Fruit fly (Drosophila melanogaster) whole organism, embryonic: Measurements from ENCODE around the gene CG1703.

Source experiments
- Adf1 ChIP-seq: fragments of 200-800 bp; sonication (Bioruptor generic); IDR thresholded peaks from 2 replicates; pipeline ENCODE4 v1.3.6; 2022; ENCODE audit warnings: missing biosample characterization, missing genetic modification characterization
- Asciz ChIP-seq: fragments of 200-800 bp; sonication (Bioruptor generic); optimal IDR thresholded peaks from 2 replicates; lab custom pipeline; 2017; ENCODE audit warnings: missing biosample characterization, mild to moderate bottlenecking, missing genetic modification characterization, missing genetic modification reagents
- Atf6 ChIP-seq: fragments of 200-800 bp; sonication (Bioruptor generic); IDR thresholded peaks from 2 replicates; pipeline ENCODE4 v1.3.6; 2022; ENCODE audit warnings: missing biosample characterization, missing genetic modification characterization
- Bdp1 ChIP-seq: fragments of 200-800 bp; sonication (Bioruptor generic); optimal IDR thresholded peaks from 3 replicates; lab custom pipeline; 2016; ENCODE audit warnings: missing biosample characterization, missing genetic modification characterization
- CG10147 ChIP-seq: fragments of 200-800 bp; sonication (Bioruptor generic); optimal IDR thresholded peaks from 2 replicates; lab custom pipeline; 2019; ENCODE audit warnings: missing biosample characterization, mild to moderate bottlenecking, missing genetic modification characterization, moderate library complexity
- CG10209 ChIP-seq: fragments of 200-800 bp; sonication (Bioruptor generic); optimal IDR thresholded peaks from 3 replicates; lab custom pipeline; 2017; ENCODE audit warnings: missing biosample characterization, mild to moderate bottlenecking, missing genetic modification characterization, missing genetic modification reagents
- CG10366 ChIP-seq: fragments of 200-800 bp; sonication (Bioruptor generic); IDR thresholded peaks from 2 replicates; pipeline ENCODE4 v1.3.6; 2022; ENCODE audit warnings: missing biosample characterization, missing genetic modification characterization
- CG11247 ChIP-seq: fragments of 200-800 bp; sonication (Bioruptor generic); IDR thresholded peaks from 2 replicates; pipeline ENCODE4 v1.3.6; 2022; ENCODE audit warnings: missing biosample characterization, missing genetic modification characterization
- CG11560 ChIP-seq: fragments of 200-800 bp; sonication (Bioruptor generic); IDR thresholded peaks from 3 replicates; pipeline ENCODE4 v1.3.6; 2022; ENCODE audit warnings: missing biosample characterization, missing genetic modification characterization
- CG12104 ChIP-seq: fragments of 200-800 bp; sonication (Bioruptor generic); optimal IDR thresholded peaks from 3 replicates; lab custom pipeline; 2016; ENCODE audit warnings: missing biosample characterization, missing genetic modification characterization
- CG12942 ChIP-seq: fragments of 200-800 bp; sonication (Bioruptor generic); optimal IDR thresholded peaks from 3 replicates; lab custom pipeline; 2016; ENCODE audit warnings: missing biosample characterization, missing genetic modification characterization
- CG13424 ChIP-seq: fragments of 200-800 bp; sonication (Bioruptor generic); optimal IDR thresholded peaks from 2 replicates; lab custom pipeline; 2019; ENCODE audit warnings: missing biosample characterization, mild to moderate bottlenecking, missing genetic modification characterization, moderate library complexity
- CG13624 ChIP-seq: fragments of 200-800 bp; sonication (Bioruptor generic); optimal IDR thresholded peaks from 2 replicates; lab custom pipeline; 2016; ENCODE audit warnings: missing biosample characterization, missing genetic modification characterization
- CG15514 ChIP-seq: fragments of 200-800 bp; sonication (Bioruptor generic); optimal IDR thresholded peaks from 3 replicates; lab custom pipeline; 2017; ENCODE audit warnings: missing biosample characterization, missing genetic modification characterization, mild to moderate bottlenecking, moderate library complexity, missing genetic modification reagents
- CG17186 ChIP-seq: fragments of 200-800 bp; sonication (Bioruptor generic); optimal IDR thresholded peaks from 3 replicates; lab custom pipeline; 2017; ENCODE audit warnings: missing biosample characterization, missing genetic modification reagents, missing genetic modification characterization
- CG18476 ChIP-seq: fragments of 200-800 bp; sonication (Bioruptor generic); optimal IDR thresholded peaks from 2 replicates; lab custom pipeline; 2016; ENCODE audit warnings: missing biosample characterization, mild to moderate bottlenecking, missing genetic modification characterization
- CG2678 ChIP-seq: fragments of 200-800 bp; sonication (Bioruptor generic); optimal IDR thresholded peaks from 3 replicates; lab custom pipeline; 2019; ENCODE audit warnings: missing biosample characterization, mild to moderate bottlenecking, missing genetic modification characterization, moderate library complexity
- CG2889 ChIP-seq: fragments of 200-800 bp; sonication (Bioruptor generic); IDR thresholded peaks from 3 replicates; pipeline ENCODE4 v1.3.6; 2022; ENCODE audit warnings: missing biosample characterization, missing genetic modification characterization
- CG34224 ChIP-seq: fragments of 200-800 bp; sonication (Bioruptor generic); IDR thresholded peaks from 3 replicates; pipeline ENCODE4 v1.3.6; 2022; ENCODE audit warnings: missing biosample characterization, missing genetic modification characterization; ENCODE audit not compliant: partially characterized antibody
- CG3847 ChIP-seq: fragments of 200-800 bp; sonication (Bioruptor generic); IDR thresholded peaks from 2 replicates; pipeline ENCODE4 v1.3.6; 2022; ENCODE audit warnings: missing biosample characterization, missing genetic modification characterization
- CG4282 ChIP-seq: fragments of 200-800 bp; sonication (Bioruptor generic); optimal IDR thresholded peaks from 2 replicates; lab custom pipeline; 2016; ENCODE audit warnings: missing biosample characterization, missing genetic modification characterization
- CG6683 ChIP-seq: fragments of 200-800 bp; sonication (Bioruptor generic); optimal IDR thresholded peaks from 2 replicates; lab custom pipeline; 2017; ENCODE audit warnings: missing biosample characterization, mild to moderate bottlenecking, missing genetic modification characterization, missing genetic modification reagents
- CG6689 ChIP-seq: fragments of 200-800 bp; sonication (Bioruptor generic); IDR thresholded peaks from 2 replicates; pipeline ENCODE4 v1.3.6; 2022; ENCODE audit warnings: missing biosample characterization, missing genetic modification characterization
- CG6765 ChIP-seq: fragments of 200-800 bp; sonication (Bioruptor generic); optimal IDR thresholded peaks from 3 replicates; lab custom pipeline; 2017; ENCODE audit warnings: missing biosample characterization, mild to moderate bottlenecking, missing genetic modification characterization
- CG7271 ChIP-seq: fragments of 200-800 bp; sonication (Bioruptor generic); optimal IDR thresholded peaks from 2 replicates; lab custom pipeline; 2018; ENCODE audit warnings: missing biosample characterization, mild to moderate bottlenecking, missing genetic modification characterization, moderate library complexity
- CG7786 ChIP-seq: fragments of 200-800 bp; sonication (Bioruptor generic); optimal IDR thresholded peaks from 2 replicates; lab custom pipeline; 2016; ENCODE audit warnings: missing biosample characterization, missing genetic modification characterization
- CG7839 ChIP-seq: fragments of 200-800 bp; sonication (Bioruptor generic); optimal IDR thresholded peaks from 3 replicates; lab custom pipeline; 2018; ENCODE audit warnings: missing biosample characterization, mild to moderate bottlenecking, missing genetic modification characterization, moderate library complexity
- CG7928 ChIP-seq: fragments of 200-800 bp; sonication (Bioruptor generic); optimal IDR thresholded peaks from 2 replicates; lab custom pipeline; 2017; ENCODE audit warnings: missing biosample characterization, mild to moderate bottlenecking, missing genetic modification characterization
- CG8281 ChIP-seq: fragments of 200-800 bp; sonication (Bioruptor generic); optimal IDR thresholded peaks from 2 replicates; lab custom pipeline; 2018; ENCODE audit warnings: missing biosample characterization, mild to moderate bottlenecking, missing genetic modification characterization, moderate library complexity
- CG8388 ChIP-seq: fragments of 200-800 bp; sonication (Bioruptor generic); optimal IDR thresholded peaks from 2 replicates; lab custom pipeline; 2019; ENCODE audit warnings: missing biosample characterization, mild to moderate bottlenecking, missing genetic modification characterization, moderate library complexity
- CG8944 ChIP-seq: fragments of 200-800 bp; sonication (Bioruptor generic); optimal IDR thresholded peaks from 3 replicates; lab custom pipeline; 2016; ENCODE audit warnings: missing biosample characterization, missing genetic modification characterization
- CG9437 ChIP-seq: fragments of 200-800 bp; sonication (Bioruptor generic); optimal IDR thresholded peaks from 2 replicates; lab custom pipeline; 2018; ENCODE audit warnings: missing biosample characterization, mild to moderate bottlenecking, missing genetic modification characterization
- CG9932 ChIP-seq: fragments of 200-800 bp; sonication (Bioruptor generic); IDR thresholded peaks from 2 replicates; pipeline ENCODE4 v1.3.6; 2022; ENCODE audit warnings: missing biosample characterization, missing genetic modification characterization
- Lpt ChIP-seq: fragments of >200 bp; optimal IDR thresholded peaks from 2 replicates; lab custom pipeline; 2018; ENCODE audit warnings: missing biosample characterization, missing genetic modification characterization
- MBD-R2 ChIP-seq: fragments of 200-800 bp; sonication (Bioruptor generic); IDR thresholded peaks from 2 replicates; pipeline ENCODE4 v1.3.6; 2022; ENCODE audit warnings: missing biosample characterization, missing genetic modification characterization
- PHDP ChIP-seq: fragments of 200-800 bp; sonication (Bioruptor generic); optimal IDR thresholded peaks from 3 replicates; lab custom pipeline; 2018; ENCODE audit warnings: missing biosample characterization, mild to moderate bottlenecking, missing genetic modification characterization, moderate library complexity
- Pdp1 ChIP-seq, 2 experiments: fragments of 200-800 bp; sonication (Bioruptor generic); optimal IDR thresholded peaks; 3 replicates each; lab custom pipeline; 2016; ENCODE audit warnings: missing biosample characterization in 2 of 2, missing genetic modification characterization in 2 of 2, mild to moderate bottlenecking in 1 of 2, moderate library complexity in 1 of 2
- Spps ChIP-seq: fragments of 200-800 bp; sonication (Bioruptor generic); optimal IDR thresholded peaks from 2 replicates; lab custom pipeline; 2018; ENCODE audit warnings: missing biosample characterization, mild to moderate bottlenecking, missing genetic modification characterization
- amos ChIP-seq: fragments of 200-800 bp; sonication (Bioruptor generic); IDR thresholded peaks from 2 replicates; pipeline ENCODE4 v1.3.6; 2022; ENCODE audit warnings: missing biosample characterization, missing genetic modification characterization; ENCODE audit not compliant: partially characterized antibody
- aop ChIP-seq: fragments of 200-800 bp; sonication (Bioruptor generic); IDR thresholded peaks from 2 replicates; pipeline ENCODE4 v1.3.6; 2022; ENCODE audit warnings: missing biosample characterization, missing genetic modification characterization
- ap ChIP-seq: fragments of 200-800 bp; sonication (Bioruptor generic); IDR thresholded peaks from 2 replicates; pipeline ENCODE4 v1.3.6; 2022; ENCODE audit warnings: missing biosample characterization, missing genetic modification characterization
- dm ChIP-seq: fragments of 200-800 bp; sonication (Bioruptor generic); optimal IDR thresholded peaks from 3 replicates; lab custom pipeline; 2016; ENCODE audit warnings: missing biosample characterization, missing genetic modification characterization
- gsb-n ChIP-seq: fragments of 200-800 bp; sonication (Bioruptor generic); optimal IDR thresholded peaks from 3 replicates; lab custom pipeline; 2018; ENCODE audit warnings: missing biosample characterization, mild to moderate bottlenecking, missing genetic modification characterization
- hth ChIP-seq: fragments of >200 bp; optimal IDR thresholded peaks from 2 replicates; lab custom pipeline; 2017; ENCODE audit warnings: inconsistent platforms
- otp ChIP-seq: fragments of 200-800 bp; sonication (Bioruptor generic); IDR thresholded peaks from 3 replicates; pipeline ENCODE4, ENCODE4 v1.3.6; 2022; ENCODE audit warnings: missing biosample characterization, missing genetic modification characterization
- sc ChIP-seq, 3 experiments: fragments of >200 bp in 2 of 3; fragments of 200-800 bp in 1 of 3; sonication (Bioruptor generic) in 1 of 3; optimal IDR thresholded peaks; 2 replicates in 2 of 3; 3 replicates in 1 of 3; lab custom pipeline; 2017; ENCODE audit warnings: mild to moderate bottlenecking in 1 of 3, missing biosample characterization in 1 of 3, missing genetic modification characterization in 1 of 3, missing genetic modification reagents in 1 of 3
- schlank ChIP-seq: fragments of 200-800 bp; sonication (Bioruptor generic); optimal IDR thresholded peaks from 2 replicates; lab custom pipeline; 2018; ENCODE audit warnings: missing biosample characterization, mild to moderate bottlenecking, missing genetic modification characterization
- scrt ChIP-seq: fragments of 200-800 bp; sonication (Bioruptor generic); optimal IDR thresholded peaks from 2 replicates; lab custom pipeline; 2018; ENCODE audit warnings: missing biosample characterization, mild to moderate bottlenecking, missing genetic modification characterization, moderate library complexity
- sima ChIP-seq: fragments of 200-800 bp; sonication (Bioruptor generic); optimal IDR thresholded peaks from 2 replicates; lab custom pipeline; 2016; ENCODE audit warnings: missing biosample characterization, missing genetic modification characterization
- sna ChIP-seq: fragments of 200-800 bp; sonication (Bioruptor generic); IDR thresholded peaks from 2 replicates; pipeline ENCODE4 v1.3.6; 2022; ENCODE audit warnings: missing biosample characterization, missing genetic modification characterization; ENCODE audit not compliant: partially characterized antibody
- tap ChIP-seq: fragments of 200-800 bp; optimal IDR thresholded peaks from 3 replicates; lab custom pipeline; 2019; ENCODE audit warnings: missing biosample characterization, mild to moderate bottlenecking, missing genetic modification characterization, moderate library complexity

CG1703 gene

DNA sequence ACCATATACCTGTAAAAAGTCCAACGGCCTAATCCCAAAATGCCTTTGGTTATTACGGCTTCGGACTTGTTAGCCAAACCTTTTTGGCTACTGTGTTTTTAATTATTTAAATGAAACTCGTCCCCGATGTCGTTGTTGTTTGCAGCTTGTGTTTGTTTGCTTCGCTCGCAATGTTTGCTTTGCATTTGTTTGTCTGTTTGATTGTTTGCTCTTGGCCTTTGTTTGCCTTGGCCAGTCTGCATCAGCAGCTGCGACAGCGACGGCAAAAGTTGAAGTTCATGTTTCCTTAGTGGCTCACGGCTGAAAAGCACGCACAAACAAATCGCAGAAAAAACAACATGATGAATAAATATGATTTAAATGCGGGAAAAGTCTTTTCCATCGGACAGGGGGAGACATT is 48.7 kb downstream of the CG1703 start (continued):
- TF ChIP-seq CG2678 (tag; lab: Kevin White, UChicago) (peak; percentile 54), tap (peak; percentile 2), ap (no peak), CG10366 (GFP tag; lab: Robert Waterston, UW) (no peak), CG6689 (GFP tag; lab: Robert Waterston, UW) (no peak), sc (optimal IDR thresholded peaks at IDR 0.05; lab: Kevin White, UChicago) (no peak), sc (GFP tag; optimal IDR thresholded peaks at IDR 0.05; lab: Kevin White, UChicago) (peak; percentile 18), CG9437 (GFP tag; lab: Kevin White, UChicago) (no peak), CG7786 (GFP tag; lab: Kevin White, UChicago) (no peak), Asciz (peak; percentile 80), Bdp1 (GFP tag; lab: Kevin White, UChicago) (no peak), CG7839 (peak; percentile 18), Pdp1 (GFP tag; optimal IDR thresholded peaks at IDR 0.05; lab: Kevin White, UChicago) (peak in 1 of 2 experiments; percentile 1), Atf6 (GFP tag; lab: Robert Waterston, UW) (no peak), sima (GFP tag; lab: Kevin White, UChicago) (no peak), schlank (tag; lab: Kevin White, UChicago) (no peak), CG17186 (GFP tag; lab: Kevin White, UChicago) (peak; percentile 19), CG18476 (no peak), otp (GFP tag; lab: Robert Waterston, UW) (no peak), CG13624 (GFP tag; lab: Kevin White, UChicago) (no peak), CG12104 (no peak), CG8281 (tag; lab: Kevin White, UChicago) (peak; percentile 13), CG15514 (peak; percentile 39), CG2889 (GFP tag; lab: Robert Waterston, UW) (no peak), CG13424 (tag; lab: Kevin White, UChicago) (peak; percentile 12), Adf1 (GFP tag; lab: Robert Waterston, UW) (no peak), CG10209 (GFP tag; lab: Kevin White, UChicago) (peak; percentile 44), Spps (no peak), aop (GFP tag; lab: Robert Waterston, UW) (no peak), CG4282 (GFP tag; lab: Kevin White, UChicago) (no peak), CG6765 (GFP tag; lab: Kevin White, UChicago) (peak; percentile 19), sna (no peak), CG10147 (GFP tag; lab: Kevin White, UChicago) (no peak), scrt (GFP tag; lab: Kevin White, UChicago) (peak; percentile 10), Lpt (GFP tag; lab: Kevin White, UChicago) (no peak), hth (no peak), CG12942 (GFP tag; lab: Kevin White, UChicago) (no peak), CG11560 (no peak), CG9932 (GFP tag; lab: Robert Waterston, UW) (no peak), CG7271 (tag; lab: Kevin White, UChicago) (peak; percentile 53), CG8944 (GFP tag; lab: Kevin White, UChicago) (no peak), CG3847 (no peak), CG7928 (no peak), amos (GFP tag; lab: Robert Waterston, UW) (no peak), PHDP (tag; lab: Kevin White, UChicago) (peak; percentile 55), gsb-n (tag; lab: Kevin White, UChicago) (peak; percentile 40), dm (GFP tag; lab: Kevin White, UChicago) (no peak), CG6683 (GFP tag; lab: Kevin White, UChicago) (no peak), MBD-R2 (GFP tag; lab: Robert Waterston, UW) (no peak), CG11247 (GFP tag; lab: Robert Waterston, UW) (no peak), CG34224 (GFP tag; lab: Robert Waterston, UW) (no peak), CG8388 (peak; percentile 1)
